Worm (Caenorhabditis elegans): ENCODE measurements around the gene mig-38.

DNA sequence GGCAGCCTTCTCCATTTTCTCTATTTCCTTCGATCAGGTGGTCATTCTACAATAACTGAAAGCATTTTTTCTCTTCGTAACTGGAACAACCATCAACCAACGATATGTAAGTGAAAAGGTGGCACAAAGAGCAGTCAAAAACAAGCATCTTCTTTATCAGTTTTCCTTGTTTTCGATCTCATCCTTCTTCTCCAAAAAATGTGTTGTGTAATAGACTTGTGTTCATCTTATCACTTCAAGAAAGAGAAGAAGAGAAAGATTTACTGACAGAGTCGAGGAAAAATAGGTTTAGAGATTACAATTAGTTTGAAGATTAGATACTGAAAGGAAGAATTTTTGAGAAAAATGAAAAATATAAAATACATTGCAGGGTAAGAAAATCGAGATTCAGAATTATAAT lies 51.3 kb downstream of the mig-38 start:
- TF ChIP-seq lag-1 (GFP tag; IDR thresholded peaks at IDR 0.05) (no peak), ztf-18 (tag; optimal IDR thresholded peaks at IDR 0.05) (no peak), nfya-2 (GFP tag; IDR thresholded peaks at IDR 0.05) (no peak), T26A5.8 (tag; optimal IDR thresholded peaks at IDR 0.05) (no peak), pha-4 (tag; optimal IDR thresholded peaks at IDR 0.05) (no peak), Y79H2A.3 (GFP tag; conservative IDR thresholded peaks at IDR 0.05) (no peak), Y67H2A.10 (GFP tag; conservative IDR thresholded peaks at IDR 0.05) (no peak), dpl-1 (GFP tag; optimal IDR thresholded peaks at IDR 0.05) (no peak), tbx-9 (tag; optimal IDR thresholded peaks at IDR 0.05; ENCODE audit: borderline replicate concordance) (no peak)
